Worm (Caenorhabditis elegans): ENCODE data around the gene Y17G7B.3.

Y17G7B.3 gene

DNA sequence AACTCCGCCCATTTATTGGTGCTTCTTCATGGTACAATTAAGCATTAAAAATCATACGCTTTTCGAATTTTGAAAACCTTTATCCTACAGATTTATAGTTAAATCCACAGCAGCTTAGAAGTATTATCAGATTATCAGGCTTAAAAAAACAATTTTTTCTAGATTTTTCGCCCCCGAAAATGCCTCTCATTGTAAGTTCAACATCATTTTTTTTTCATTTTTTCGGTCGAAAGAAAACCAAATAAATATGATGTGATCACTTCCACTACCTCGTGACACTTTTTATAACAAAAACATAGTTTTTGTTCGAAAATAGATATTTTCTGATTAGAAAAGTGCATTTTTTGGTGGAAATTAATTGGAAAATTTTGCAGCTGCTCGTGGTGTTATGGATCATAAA is 52.3 kb downstream of the Y17G7B.3 start:
- TF ChIP-seq aha-1 (tag) (peak; percentile 95), hlh-30 (tag; optimal IDR thresholded peaks at IDR 0.05; ENCODE audit: insufficient read depth) (peak; percentile 55), daf-8 (GFP tag; IDR thresholded peaks at IDR 0.05) (no peak), ceh-44 (GFP tag; IDR thresholded peaks at IDR 0.05) (no peak), Y48G9A.11 (GFP tag; IDR thresholded peaks at IDR 0.05) (no peak)

Data from whole organism, L4 larva.